Fruit fly (Drosophila melanogaster): ENCODE data around the gene Art9.

Gene Art9

dm6 chr3R:13943360-13943759, at the start of gene Art9:
TSS of gene Art9 (minus strand) at chr3R:13943460.
- TF ChIP-seq Dll (optimal IDR thresholded peaks at IDR 0.05) = no peak
- TF ChIP-seq psq (optimal IDR thresholded peaks at IDR 0.05) = no peak
- TF ChIP-seq EcR (GFP tag; optimal IDR thresholded peaks at IDR 0.05) = no peak
- TF ChIP-seq pan (optimal IDR thresholded peaks at IDR 0.05) = no peak
- no peak for TF ChIP-seq usp (GFP tag; optimal IDR thresholded peaks at IDR 0.05)
- no peak for TF ChIP-seq CG8478 (optimal IDR thresholded peaks at IDR 0.05)

dm6 chr3R:13992126-13992535, 48.9 kb upstream of the Art9 start:
- TF ChIP-seq usp (GFP tag; optimal IDR thresholded peaks at IDR 0.05) = no peak
- no peak for TF ChIP-seq Dll (optimal IDR thresholded peaks at IDR 0.05)
- TF ChIP-seq EcR (GFP tag; optimal IDR thresholded peaks at IDR 0.05) = no peak
- no peak for TF ChIP-seq CG8478 (optimal IDR thresholded peaks at IDR 0.05)
- TF ChIP-seq psq (optimal IDR thresholded peaks at IDR 0.05) = no peak
- no peak for TF ChIP-seq pan (optimal IDR thresholded peaks at IDR 0.05)

dm6 chr3R:13990109-13990508, 46.8 kb upstream of the Art9 start:
- no peak for TF ChIP-seq Dll (optimal IDR thresholded peaks at IDR 0.05)
- no peak for TF ChIP-seq CG8478 (optimal IDR thresholded peaks at IDR 0.05)
- TF ChIP-seq EcR (GFP tag; optimal IDR thresholded peaks at IDR 0.05) = no peak
- TF ChIP-seq psq (optimal IDR thresholded peaks at IDR 0.05) = no peak
- TF ChIP-seq usp (GFP tag; optimal IDR thresholded peaks at IDR 0.05) = no peak
- no peak for TF ChIP-seq pan (optimal IDR thresholded peaks at IDR 0.05)

- TF ChIP-seq psq (optimal IDR thresholded peaks at IDR 0.05) = no peak
- TF ChIP-seq usp (GFP tag; optimal IDR thresholded peaks at IDR 0.05) = no peak
- no peak for TF ChIP-seq CG8478 (optimal IDR thresholded peaks at IDR 0.05)
- TF ChIP-seq pan (optimal IDR thresholded peaks at IDR 0.05) = no peak
- no peak for TF ChIP-seq EcR (GFP tag; optimal IDR thresholded peaks at IDR 0.05)
- TF ChIP-seq Dll (optimal IDR thresholded peaks at IDR 0.05) = no peak
These were observed 46.2 kb upstream of the Art9 start for dm6 chr3R:13989453-13989852.

dm6 chr3R:13988923-13989436, 45.7 kb upstream of the Art9 start:
- no peak for TF ChIP-seq CG8478 (optimal IDR thresholded peaks at IDR 0.05)
- no peak for TF ChIP-seq EcR (GFP tag; optimal IDR thresholded peaks at IDR 0.05)
- no peak for TF ChIP-seq Dll (optimal IDR thresholded peaks at IDR 0.05)
- TF ChIP-seq pan (optimal IDR thresholded peaks at IDR 0.05) = no peak
- no peak for TF ChIP-seq psq (optimal IDR thresholded peaks at IDR 0.05)
- TF ChIP-seq usp (GFP tag; optimal IDR thresholded peaks at IDR 0.05) = no peak

- no peak for TF ChIP-seq pan (optimal IDR thresholded peaks at IDR 0.05)
- no peak for TF ChIP-seq EcR (GFP tag; optimal IDR thresholded peaks at IDR 0.05)
- TF ChIP-seq Dll (optimal IDR thresholded peaks at IDR 0.05) = no peak
- TF ChIP-seq psq (optimal IDR thresholded peaks at IDR 0.05) = no peak
- TF ChIP-seq CG8478 (optimal IDR thresholded peaks at IDR 0.05) = no peak
- no peak for TF ChIP-seq usp (GFP tag; optimal IDR thresholded peaks at IDR 0.05)
These were observed 43.4 kb upstream of the Art9 start for dm6 chr3R:13986648-13987047.

- TF ChIP-seq pan (optimal IDR thresholded peaks at IDR 0.05) = no peak
- TF ChIP-seq EcR (GFP tag; optimal IDR thresholded peaks at IDR 0.05) = no peak
- no peak for TF ChIP-seq usp (GFP tag; optimal IDR thresholded peaks at IDR 0.05)
- TF ChIP-seq psq (optimal IDR thresholded peaks at IDR 0.05) = no peak
- TF ChIP-seq Dll (optimal IDR thresholded peaks at IDR 0.05) = no peak
- TF ChIP-seq CG8478 (optimal IDR thresholded peaks at IDR 0.05) = no peak
These were observed 41.8 kb upstream of the Art9 start for dm6 chr3R:13984922-13985581.

dm6 chr3R:13983272-13984032, 40.2 kb upstream of the Art9 start:
- peak; percentile 80 to 85 for TF ChIP-seq EcR (GFP tag; optimal IDR thresholded peaks at IDR 0.05)
- TF ChIP-seq CG8478 (optimal IDR thresholded peaks at IDR 0.05) = no peak
- TF ChIP-seq pan (optimal IDR thresholded peaks at IDR 0.05) = peak; percentile 97
- TF ChIP-seq Dll (optimal IDR thresholded peaks at IDR 0.05) = peak; percentile 89
- TF ChIP-seq usp (GFP tag; optimal IDR thresholded peaks at IDR 0.05) = no peak
- TF ChIP-seq psq (optimal IDR thresholded peaks at IDR 0.05) = no peak

dm6 chr3R:13982298-13982846, 39.1 kb upstream of the Art9 start:
- TF ChIP-seq EcR (GFP tag; optimal IDR thresholded peaks at IDR 0.05) (no peak), Dll (optimal IDR thresholded peaks at IDR 0.05) (no peak), psq (optimal IDR thresholded peaks at IDR 0.05) (no peak), pan (optimal IDR thresholded peaks at IDR 0.05) (no peak), usp (GFP tag; optimal IDR thresholded peaks at IDR 0.05) (no peak), CG8478 (optimal IDR thresholded peaks at IDR 0.05) (no peak)

- TF ChIP-seq pan (optimal IDR thresholded peaks at IDR 0.05) (no peak), usp (GFP tag; optimal IDR thresholded peaks at IDR 0.05) (no peak), psq (optimal IDR thresholded peaks at IDR 0.05) (no peak), Dll (optimal IDR thresholded peaks at IDR 0.05) (no peak), CG8478 (optimal IDR thresholded peaks at IDR 0.05) (no peak), EcR (GFP tag; optimal IDR thresholded peaks at IDR 0.05) (no peak)
These were observed 38.3 kb upstream of the Art9 start for dm6 chr3R:13981584-13981983.

dm6 chr3R:13980956-13981355, 37.7 kb upstream of the Art9 start:
- TF ChIP-seq pan (optimal IDR thresholded peaks at IDR 0.05) (no peak), psq (optimal IDR thresholded peaks at IDR 0.05) (no peak), Dll (optimal IDR thresholded peaks at IDR 0.05) (no peak), usp (GFP tag; optimal IDR thresholded peaks at IDR 0.05) (no peak), EcR (GFP tag; optimal IDR thresholded peaks at IDR 0.05) (no peak), CG8478 (optimal IDR thresholded peaks at IDR 0.05) (no peak)

Measured in whole organism.